Worm (Caenorhabditis elegans): ENCODE results near the gene R07E5.17.

Gene R07E5.17

DNA sequence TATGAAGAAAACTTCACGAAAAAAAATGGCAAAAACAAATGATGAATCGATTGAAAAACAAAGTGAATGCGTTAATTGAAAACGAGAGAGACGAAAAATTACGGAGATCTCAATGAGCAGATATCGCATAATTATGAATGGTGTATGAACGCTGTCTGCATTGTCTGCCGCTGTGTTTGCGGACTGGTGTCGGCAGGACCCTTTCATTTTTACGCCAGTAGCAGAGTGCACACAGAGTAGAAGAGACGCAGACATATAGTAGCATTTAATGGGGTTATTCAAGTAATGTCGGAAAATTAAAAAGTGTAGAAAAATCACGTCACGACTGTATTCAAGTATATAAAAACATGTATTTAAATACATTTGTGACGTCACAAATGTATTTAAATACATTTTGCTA, 23.4 kb downstream of the R07E5.17 start (continued):
- TF ChIP-seq lin-14 (GFP tag; optimal IDR thresholded peaks at IDR 0.05) = no peak
- no peak for TF ChIP-seq C16A3.4 (tag; optimal IDR thresholded peaks at IDR 0.05)
- no peak for TF ChIP-seq xbp-1 (tag; optimal IDR thresholded peaks at IDR 0.05)
- TF ChIP-seq pax-3 (tag; optimal IDR thresholded peaks at IDR 0.05) = no peak
- TF ChIP-seq ets-5 (GFP tag; IDR thresholded peaks at IDR 0.05) = no peak
- TF ChIP-seq zag-1 (tag; optimal IDR thresholded peaks at IDR 0.05) = no peak
- TF ChIP-seq swsn-7 (tag; optimal IDR thresholded peaks at IDR 0.05) = peak; percentile 13
- no peak for TF ChIP-seq hpl-2 (GFP tag; optimal IDR thresholded peaks at IDR 0.05)
- no peak for TF ChIP-seq fos-1 (tag; optimal IDR thresholded peaks at IDR 0.05)
- TF ChIP-seq hlh-17 (GFP tag; optimal IDR thresholded peaks at IDR 0.05; ENCODE audit: borderline replicate concordance) = no peak
- no peak for TF ChIP-seq mab-9 (GFP tag; IDR thresholded peaks at IDR 0.05)
- no peak for TF ChIP-seq snu-23 (GFP tag; optimal IDR thresholded peaks at IDR 0.05)
- TF ChIP-seq lir-3 (tag; optimal IDR thresholded peaks at IDR 0.05; ENCODE audit: poor library complexity) = no peak
- TF ChIP-seq rnt-1 (tag; optimal IDR thresholded peaks at IDR 0.05) = peak; percentile 42
- no peak for TF ChIP-seq nhr-85 (tag)
- TF ChIP-seq ama-1 (optimal IDR thresholded peaks at IDR 0.05) = no peak
- TF ChIP-seq unc-98 (GFP tag; IDR thresholded peaks at IDR 0.05) = no peak
- no peak for TF ChIP-seq nhr-84 (tag; optimal IDR thresholded peaks at IDR 0.05)
- TF ChIP-seq nhr-11 (tag; optimal IDR thresholded peaks at IDR 0.05) = no peak
- no peak for TF ChIP-seq mdl-1 (tag; optimal IDR thresholded peaks at IDR 0.05)
- TF ChIP-seq elt-2 (tag; optimal IDR thresholded peaks at IDR 0.05) = no peak
- no peak for TF ChIP-seq ceh-88 (GFP tag; IDR thresholded peaks at IDR 0.05)
- no peak for TF ChIP-seq ztf-4 (tag; optimal IDR thresholded peaks at IDR 0.05)
- TF ChIP-seq elt-3 (tag; optimal IDR thresholded peaks at IDR 0.05) = no peak
- TF ChIP-seq lsy-2 (tag; optimal IDR thresholded peaks at IDR 0.05) = peak in 1 of 2 experiments; percentile 54
- TF ChIP-seq ceh-82 (tag; optimal IDR thresholded peaks at IDR 0.05) = peak in 1 of 3 experiments; percentile 43
- no peak for TF ChIP-seq ztf-11 (tag; optimal IDR thresholded peaks at IDR 0.05)
- no peak for TF ChIP-seq unc-62 (GFP tag; optimal IDR thresholded peaks at IDR 0.05)
- TF ChIP-seq grh-1 (GFP tag; IDR thresholded peaks at IDR 0.05) = no peak
- TF ChIP-seq unc-130 (tag; optimal IDR thresholded peaks at IDR 0.05) = no peak
- TF ChIP-seq fkh-10 (GFP tag; optimal IDR thresholded peaks at IDR 0.05) = no peak
- TF ChIP-seq aly-2 (tag; optimal IDR thresholded peaks at IDR 0.05) = no peak
- peak in 1 of 3 experiments; percentile 43 for TF ChIP-seq dpl-1 (GFP tag; optimal IDR thresholded peaks at IDR 0.05)
- TF ChIP-seq egl-13 (tag; optimal IDR thresholded peaks at IDR 0.05) = no peak
- no peak for TF ChIP-seq zip-4 (GFP tag; optimal IDR thresholded peaks at IDR 0.05)
- no peak for TF ChIP-seq aha-1 (tag; optimal IDR thresholded peaks at IDR 0.05)
- TF ChIP-seq pqm-1 (tag; optimal IDR thresholded peaks at IDR 0.05) = no peak
- no peak for TF ChIP-seq egl-27 (tag; optimal IDR thresholded peaks at IDR 0.05)

DNA sequence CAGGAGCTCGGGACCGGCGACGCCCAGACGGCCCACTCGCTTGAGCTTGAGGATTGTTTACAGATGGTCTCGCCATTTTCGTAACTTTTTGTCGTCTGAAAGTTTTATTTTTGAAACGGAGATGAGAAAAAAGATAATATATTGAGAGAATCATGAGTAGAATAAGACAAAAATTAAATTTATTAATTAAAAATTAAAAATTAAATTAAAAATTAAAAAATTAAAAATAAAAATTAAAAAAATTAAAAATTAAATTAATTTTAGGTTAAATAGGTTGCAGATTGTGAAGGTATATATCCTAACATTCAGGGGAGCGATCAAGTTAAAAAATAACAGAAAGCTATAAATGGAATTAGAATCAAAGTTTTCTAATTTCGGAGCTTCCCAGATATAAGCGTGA, 24.5 kb downstream of the R07E5.17 start, which contains the start of gene B0284.3:
B0284.3 (minus strand) TSS at position 101 of the 400 bp plus-strand sequence.
- TF ChIP-seq lin-13 (GFP tag; optimal IDR thresholded peaks at IDR 0.05) = no peak
- no peak for TF ChIP-seq dpl-1 (GFP tag; optimal IDR thresholded peaks at IDR 0.05)
- TF ChIP-seq elt-3 (tag; optimal IDR thresholded peaks at IDR 0.05) = no peak
- no peak for TF ChIP-seq ceh-90 (tag; optimal IDR thresholded peaks at IDR 0.05)
- no peak for TF ChIP-seq efl-1 (optimal IDR thresholded peaks at IDR 0.05)
- TF ChIP-seq efl-1 (GFP tag; optimal IDR thresholded peaks at IDR 0.05 in 1 of 2) = no peak
- no peak for TF ChIP-seq unc-86 (tag; optimal IDR thresholded peaks at IDR 0.05)
- no peak for TF ChIP-seq jun-1 (tag; optimal IDR thresholded peaks at IDR 0.05)
- TF ChIP-seq nhr-12 (tag; optimal IDR thresholded peaks at IDR 0.05) = no peak
- no peak for TF ChIP-seq zip-4 (GFP tag; optimal IDR thresholded peaks at IDR 0.05)

All from whole organism, L1 larva.